Fruit fly (Drosophila melanogaster) whole organism, embryonic: ENCODE measurements around the gene CycC.

Experiments used
- Abd-B ChIP-seq: fragments of 200-800 bp; sonication (Bioruptor generic); optimal IDR thresholded peaks from 2 replicates; lab custom pipeline; 2018; ENCODE audit warnings: missing biosample characterization, mild to moderate bottlenecking, missing genetic modification characterization, moderate library complexity
- B-H1 ChIP-seq: fragments of 200-800 bp; sonication (Bioruptor generic); IDR thresholded peaks from 3 replicates; pipeline ENCODE4 v1.3.6; 2022; ENCODE audit warnings: missing biosample characterization, missing genetic modification characterization
- CG10274 ChIP-seq: fragments of 200-800 bp; sonication (Bioruptor generic); optimal IDR thresholded peaks from 3 replicates; lab custom pipeline; 2017; ENCODE audit warnings: missing biosample characterization, mild to moderate bottlenecking, missing genetic modification characterization
- CG10462 ChIP-seq: fragments of 200-800 bp; sonication (Bioruptor generic); optimal IDR thresholded peaks from 2 replicates; lab custom pipeline; 2016; ENCODE audit warnings: missing biosample characterization, missing genetic modification characterization
- CG10959 ChIP-seq: fragments of 200-800 bp; sonication (Bioruptor generic); IDR thresholded peaks from 2 replicates; pipeline ENCODE4 v1.3.6; 2022; ENCODE audit warnings: missing biosample characterization, missing genetic modification characterization
- CG11085 ChIP-seq: fragments of 200-800 bp; sonication (Bioruptor generic); IDR thresholded peaks from 2 replicates; pipeline ENCODE4 v1.3.6; 2022; ENCODE audit warnings: missing biosample characterization, missing genetic modification characterization
- CG11093 ChIP-seq: fragments of 200-800 bp; sonication (Bioruptor generic); IDR thresholded peaks from 3 replicates; pipeline ENCODE4 v1.3.6; 2022; ENCODE audit warnings: missing biosample characterization, missing genetic modification characterization
- CG13775 ChIP-seq: fragments of 200-800 bp; sonication (Bioruptor generic); optimal IDR thresholded peaks from 3 replicates; lab custom pipeline; 2017; ENCODE audit warnings: missing biosample characterization, mild to moderate bottlenecking, missing genetic modification characterization
- CG14667 ChIP-seq: fragments of 200-800 bp; sonication (Bioruptor generic); IDR thresholded peaks from 2 replicates; pipeline ENCODE4 v1.3.6; 2022; ENCODE audit warnings: missing biosample characterization, missing genetic modification characterization
- CG2120 ChIP-seq: fragments of 200-800 bp; sonication (Bioruptor generic); optimal IDR thresholded peaks from 3 replicates; lab custom pipeline; 2016; ENCODE audit warnings: missing biosample characterization, missing genetic modification characterization
- CG33557 ChIP-seq: fragments of 200-800 bp; sonication (Bioruptor generic); optimal IDR thresholded peaks from 2 replicates; lab custom pipeline; 2019; ENCODE audit warnings: missing biosample characterization, mild to moderate bottlenecking, missing genetic modification characterization, moderate library complexity
- CG3847 ChIP-seq: fragments of 200-800 bp; sonication (Bioruptor generic); IDR thresholded peaks from 2 replicates; pipeline ENCODE4 v1.3.6; 2022; ENCODE audit warnings: missing biosample characterization, missing genetic modification characterization
- CG5180 ChIP-seq: fragments of 200-800 bp; sonication (Bioruptor generic); optimal IDR thresholded peaks from 3 replicates; lab custom pipeline; 2017; ENCODE audit warnings: missing biosample characterization, missing genetic modification characterization, mild to moderate bottlenecking, moderate library complexity, missing genetic modification reagents
- CG6813 ChIP-seq: fragments of 200-800 bp; sonication (Bioruptor generic); optimal IDR thresholded peaks from 2 replicates; lab custom pipeline; 2017; ENCODE audit warnings: missing biosample characterization, missing genetic modification characterization, mild to moderate bottlenecking, moderate library complexity, missing genetic modification reagents
- CG7987 ChIP-seq: fragments of 200-800 bp; sonication (Bioruptor generic); optimal IDR thresholded peaks from 2 replicates; lab custom pipeline; 2018; ENCODE audit warnings: missing biosample characterization, mild to moderate bottlenecking, missing genetic modification characterization, moderate library complexity
- CG8281 ChIP-seq: fragments of 200-800 bp; sonication (Bioruptor generic); optimal IDR thresholded peaks from 2 replicates; lab custom pipeline; 2018; ENCODE audit warnings: missing biosample characterization, mild to moderate bottlenecking, missing genetic modification characterization, moderate library complexity
- CG8924 ChIP-seq: fragments of 200-800 bp; optimal IDR thresholded peaks from 3 replicates; lab custom pipeline; 2019; ENCODE audit warnings: missing biosample characterization, mild to moderate bottlenecking, missing genetic modification characterization, moderate library complexity
- CG9727 ChIP-seq: fragments of 200-800 bp; sonication (Bioruptor generic); optimal IDR thresholded peaks from 3 replicates; lab custom pipeline; 2017; ENCODE audit warnings: missing biosample characterization, mild to moderate bottlenecking, missing genetic modification characterization
- Deaf1 ChIP-seq: fragments of 200-800 bp; optimal IDR thresholded peaks from 3 replicates; lab custom pipeline; 2019; ENCODE audit warnings: missing biosample characterization, mild to moderate bottlenecking, missing genetic modification characterization, moderate library complexity
- Ets97D ChIP-seq: fragments of 200-800 bp; sonication (Bioruptor generic); optimal IDR thresholded peaks from 3 replicates; lab custom pipeline; 2016; ENCODE audit warnings: missing biosample characterization, missing genetic modification characterization
- Hmr ChIP-seq: fragments of 200-800 bp; sonication (Bioruptor generic); optimal IDR thresholded peaks from 3 replicates; lab custom pipeline; 2017; ENCODE audit warnings: mild to moderate bottlenecking, missing biosample characterization, missing genetic modification reagents, missing genetic modification characterization
- Hr78 ChIP-seq, 2 experiments: fragments of 200-800 bp in 1 of 2; fragments of >200 bp in 1 of 2; sonication (Bioruptor generic) in 1 of 2; optimal IDR thresholded peaks; 2 replicates each; lab custom pipeline; 2017 to 2019; ENCODE audit warnings: missing biosample characterization in 2 of 2, missing genetic modification characterization in 2 of 2, mild to moderate bottlenecking in 1 of 2, moderate library complexity in 1 of 2
- Lim3 ChIP-seq: fragments of 200-800 bp; sonication (Bioruptor generic); IDR thresholded peaks from 2 replicates; pipeline ENCODE4 v1.3.6; 2022; ENCODE audit warnings: missing biosample characterization, missing genetic modification characterization
- Mrtf ChIP-seq: fragments of 200-800 bp; sonication (Bioruptor generic); IDR thresholded peaks from 3 replicates; pipeline ENCODE4 v1.3.6; 2022; ENCODE audit warnings: missing biosample characterization, missing genetic modification characterization
- Nf-YA ChIP-seq: fragments of 200-800 bp; sonication (Bioruptor generic); IDR thresholded peaks from 2 replicates; pipeline ENCODE4 v1.3.6; 2022; ENCODE audit warnings: missing biosample characterization, missing genetic modification characterization
- Pdp1 ChIP-seq, 2 experiments: fragments of 200-800 bp; sonication (Bioruptor generic); optimal IDR thresholded peaks; 3 replicates each; lab custom pipeline; 2016; ENCODE audit warnings: missing biosample characterization in 2 of 2, missing genetic modification characterization in 2 of 2, mild to moderate bottlenecking in 1 of 2, moderate library complexity in 1 of 2
- Scr ChIP-seq: fragments of 200-800 bp; sonication (Bioruptor generic); IDR thresholded peaks from 2 replicates; pipeline ENCODE4 v1.3.6; 2022; ENCODE audit warnings: missing biosample characterization, missing genetic modification characterization; ENCODE audit not compliant: partially characterized antibody
- Sin3A ChIP-seq: fragments of >200 bp; optimal IDR thresholded peaks from 2 replicates; lab custom pipeline; 2018
- Ssrp ChIP-seq: fragments of 200-800 bp; sonication (Bioruptor generic); optimal IDR thresholded peaks from 2 replicates; lab custom pipeline; 2018; ENCODE audit warnings: missing biosample characterization, mild to moderate bottlenecking, missing genetic modification characterization, moderate library complexity
- Taf1 ChIP-seq: fragments of 200-800 bp; sonication (Bioruptor generic); IDR thresholded peaks from 2 replicates; pipeline ENCODE4 v1.3.6; 2022; ENCODE audit warnings: missing biosample characterization, missing genetic modification characterization
- abd-A ChIP-seq: fragments of 200-800 bp; sonication (Bioruptor generic); optimal IDR thresholded peaks from 3 replicates; lab custom pipeline; 2019; ENCODE audit warnings: missing biosample characterization, mild to moderate bottlenecking, missing genetic modification characterization, moderate library complexity
- amos ChIP-seq: fragments of 200-800 bp; sonication (Bioruptor generic); IDR thresholded peaks from 2 replicates; pipeline ENCODE4 v1.3.6; 2022; ENCODE audit warnings: missing biosample characterization, missing genetic modification characterization; ENCODE audit not compliant: partially characterized antibody
- chinmo ChIP-seq: fragments of 200-800 bp; sonication (Bioruptor generic); IDR thresholded peaks from 4 replicates; pipeline ENCODE4 v1.3.6; 2022; ENCODE audit warnings: missing biosample characterization, missing genetic modification characterization; ENCODE audit not compliant: partially characterized antibody
- crc ChIP-seq: fragments of 200-800 bp; sonication (Bioruptor generic); optimal IDR thresholded peaks from 2 replicates; lab custom pipeline; 2016; ENCODE audit warnings: missing biosample characterization, missing genetic modification characterization
- crol ChIP-seq: fragments of 200-800 bp; sonication (Bioruptor generic); IDR thresholded peaks from 2 replicates; pipeline ENCODE4 v1.3.6; 2022; ENCODE audit warnings: missing biosample characterization, missing genetic modification characterization
- dimm ChIP-seq: fragments of 200-800 bp; sonication (Bioruptor generic); IDR thresholded peaks from 2 replicates; pipeline ENCODE4 v1.3.6; 2022; ENCODE audit warnings: missing biosample characterization, missing genetic modification characterization
- dmrt11E ChIP-seq: fragments of 200-800 bp; sonication (Bioruptor generic); optimal IDR thresholded peaks from 3 replicates; lab custom pipeline; 2018; ENCODE audit warnings: missing biosample characterization, mild to moderate bottlenecking, missing genetic modification characterization, moderate library complexity
- dpn ChIP-seq, 2 experiments: fragments of 200-800 bp; sonication (Bioruptor generic); optimal IDR thresholded peaks; 3 replicates each; lab custom pipeline; 2016; ENCODE audit warnings: missing biosample characterization in 2 of 2, missing genetic modification characterization in 2 of 2
- gsb-n ChIP-seq: fragments of 200-800 bp; sonication (Bioruptor generic); optimal IDR thresholded peaks from 3 replicates; lab custom pipeline; 2018; ENCODE audit warnings: missing biosample characterization, mild to moderate bottlenecking, missing genetic modification characterization
- jing ChIP-seq: fragments of 200-800 bp; sonication (Bioruptor generic); optimal IDR thresholded peaks from 2 replicates; lab custom pipeline; 2018; ENCODE audit warnings: missing biosample characterization, mild to moderate bottlenecking, missing genetic modification characterization
- mirr ChIP-seq: fragments of 200-800 bp; sonication (Bioruptor generic); optimal IDR thresholded peaks from 3 replicates; lab custom pipeline; 2018; ENCODE audit warnings: missing biosample characterization, mild to moderate bottlenecking, missing genetic modification characterization
- nom ChIP-seq: fragments of 200-800 bp; sonication (Bioruptor generic); optimal IDR thresholded peaks from 2 replicates; lab custom pipeline; 2017; ENCODE audit warnings: missing biosample characterization, missing genetic modification characterization, mild to moderate bottlenecking, moderate library complexity, missing genetic modification reagents
- pnt ChIP-seq: fragments of 200-800 bp; sonication (Bioruptor generic); optimal IDR thresholded peaks from 3 replicates; lab custom pipeline; 2016; ENCODE audit warnings: missing biosample characterization, missing genetic modification characterization
- sob ChIP-seq: fragments of 200-800 bp; sonication (Bioruptor generic); IDR thresholded peaks from 2 replicates; pipeline ENCODE4 v1.3.6; 2022; ENCODE audit warnings: missing biosample characterization, missing genetic modification characterization
- trem ChIP-seq: fragments of 200-800 bp; optimal IDR thresholded peaks from 3 replicates; lab custom pipeline; 2019; ENCODE audit warnings: missing biosample characterization, mild to moderate bottlenecking, missing genetic modification characterization, moderate library complexity
- trh ChIP-seq: fragments of 200-800 bp; sonication (Bioruptor generic); optimal IDR thresholded peaks from 2 replicates; lab custom pipeline; 2016; ENCODE audit warnings: missing biosample characterization, missing genetic modification characterization
- usp ChIP-seq: fragments of >200 bp; optimal IDR thresholded peaks from 2 replicates; lab custom pipeline; 2017; ENCODE audit warnings: missing biosample characterization, missing genetic modification characterization
- wdn ChIP-seq: fragments of 200-800 bp; sonication (Bioruptor generic); IDR thresholded peaks from 2 replicates; pipeline ENCODE4 v1.3.6; 2022; ENCODE audit warnings: missing biosample characterization, missing genetic modification characterization
- wor ChIP-seq: fragments of 200-800 bp; sonication (Bioruptor generic); IDR thresholded peaks from 2 replicates; pipeline ENCODE4 v1.3.6; 2022; ENCODE audit warnings: missing biosample characterization, missing genetic modification characterization
- zen ChIP-seq: fragments of 200-800 bp; sonication (Bioruptor generic); optimal IDR thresholded peaks from 3 replicates; lab custom pipeline; 2018; ENCODE audit warnings: missing biosample characterization, mild to moderate bottlenecking, missing genetic modification characterization, moderate library complexity

CycC gene

DNA sequence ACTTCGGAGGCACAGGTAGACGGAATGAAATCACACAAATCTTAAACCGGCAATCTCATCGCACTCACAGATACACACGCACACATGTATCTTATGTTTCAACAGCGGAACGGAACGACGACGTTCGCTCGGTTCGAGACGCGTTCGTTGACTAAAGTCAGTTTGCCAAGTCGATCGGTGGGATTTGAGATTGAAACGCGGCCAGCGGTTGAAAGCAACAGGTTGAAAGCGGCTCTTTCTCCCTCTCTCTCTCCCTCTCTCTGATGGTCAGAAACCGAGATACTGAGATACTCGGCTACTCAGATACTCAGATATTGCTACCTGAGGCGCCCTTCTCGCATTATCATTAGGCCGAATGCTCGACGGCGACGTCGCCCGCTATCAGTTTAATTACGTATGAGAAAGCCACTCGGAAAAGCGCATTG is 36.2 kb downstream of the CycC start (continued):
- 0 out of 2 replicates have a peak, but pooled peaks have one; percentile 8 for TF ChIP-seq CG10959
- TF ChIP-seq dmrt11E: no peak
- TF ChIP-seq CG10462: no peak
- TF ChIP-seq CG7987 (GFP tag; lab: Kevin White, UChicago): peak; percentile 74
- TF ChIP-seq CG10274: no peak
- peak; percentile 25 for TF ChIP-seq CG33557 (GFP tag; lab: Kevin White, UChicago)
- TF ChIP-seq abd-A: peak; percentile 26
- TF ChIP-seq amos: peak; percentile 25; the same call in 1 of the 2 replicates
- TF ChIP-seq CG6813: peak; percentile 77
- TF ChIP-seq CG5180: peak; percentile 86
- TF ChIP-seq usp (GFP tag; lab: Kevin White, UChicago): no peak
- TF ChIP-seq dimm: no peak
- no peak for TF ChIP-seq Lim3 (GFP tag; lab: Robert Waterston, UW)
- no peak for TF ChIP-seq trh (GFP tag; lab: Kevin White, UChicago)
- no peak for TF ChIP-seq Abd-B (GFP tag; lab: Kevin White, UChicago)
- no peak for TF ChIP-seq pnt (GFP tag; lab: Kevin White, UChicago)
- TF ChIP-seq mirr: peak; percentile 88
- no peak; the same call in 1 of the 2 replicates for TF ChIP-seq CG3847 (GFP tag; lab: Robert Waterston, UW)
- peak; percentile 78 for TF ChIP-seq Hmr (GFP tag; lab: Kevin White, UChicago)
- TF ChIP-seq Taf1 (GFP tag; lab: Robert Waterston, UW): no peak
- no peak for TF ChIP-seq CG11085 (GFP tag; lab: Robert Waterston, UW)
- TF ChIP-seq crc (GFP tag; lab: Kevin White, UChicago): no peak
- 0 out of 2 replicates have a peak, but pooled peaks have one; percentile 12 for TF ChIP-seq crol (GFP tag; lab: Robert Waterston, UW)
- TF ChIP-seq Sin3A (lab: Kevin White, UChicago): no peak
- no peak for TF ChIP-seq wor (GFP tag; lab: Robert Waterston, UW)
- TF ChIP-seq B-H1: no peak
- TF ChIP-seq zen (tag; lab: Kevin White, UChicago): peak; percentile 94
- no peak for TF ChIP-seq CG8281 (tag; lab: Kevin White, UChicago)
- TF ChIP-seq Deaf1 (tag; lab: Kevin White, UChicago): peak; percentile 87
- TF ChIP-seq CG8924 (tag; lab: Kevin White, UChicago): peak; percentile 27
- TF ChIP-seq Mrtf (GFP tag; lab: Robert Waterston, UW): no peak
- no peak for TF ChIP-seq Ets97D
- peak; percentile 19 to 36 for TF ChIP-seq dpn (GFP tag; optimal IDR thresholded peaks at IDR 0.05; lab: Kevin White, UChicago)
- peak; percentile 11 for TF ChIP-seq gsb-n
- peak; percentile 44 for TF ChIP-seq CG13775 (GFP tag; lab: Kevin White, UChicago)
- TF ChIP-seq sob (GFP tag; lab: Robert Waterston, UW): peak; percentile 71; the same call in 1 of the 2 replicates
- TF ChIP-seq Hr78 (GFP tag; optimal IDR thresholded peaks at IDR 0.05; lab: Kevin White, UChicago): no peak
- TF ChIP-seq jing: no peak
- peak in 1 of 2 experiments; percentile 35 for TF ChIP-seq Pdp1 (GFP tag; optimal IDR thresholded peaks at IDR 0.05; lab: Kevin White, UChicago)
- TF ChIP-seq CG11093: no peak
- TF ChIP-seq Ssrp: no peak
- TF ChIP-seq CG9727 (GFP tag; lab: Kevin White, UChicago): peak; percentile 37
- TF ChIP-seq CG14667 (GFP tag; lab: Robert Waterston, UW): no peak
- TF ChIP-seq trem (tag; lab: Kevin White, UChicago): peak; percentile 13
- 0 out of 2 replicates have a peak, but pooled peaks have one; percentile 29 for TF ChIP-seq wdn (GFP tag; lab: Robert Waterston, UW)
- peak; percentile 89; the same call in 2 of the 4 replicates for TF ChIP-seq chinmo (GFP tag; lab: Robert Waterston, UW)
- no peak for TF ChIP-seq Nf-YA (GFP tag; lab: Robert Waterston, UW)
- TF ChIP-seq nom: peak; percentile 75
- TF ChIP-seq CG2120 (GFP tag; lab: Kevin White, UChicago): peak; percentile 49
- no peak for TF ChIP-seq Scr (GFP tag; lab: Robert Waterston, UW)
